Fruit fly (Drosophila melanogaster) whole organism, embryonic: ENCODE measurements around the gene inaE.
A peak's percentile ranks its signal among the peaks of the same experiment; 100 is the strongest.

Experiments
- Atf6 ChIP-seq: fragments of 200-800 bp; sonication (Bioruptor generic); IDR thresholded peaks from 2 replicates; pipeline ENCODE4 v1.3.6; 2022; ENCODE audit warnings: missing biosample characterization, missing genetic modification characterization
- Bteb2 ChIP-seq: fragments of 200-800 bp; sonication (Bioruptor generic); optimal IDR thresholded peaks from 2 replicates; lab custom pipeline; 2016; ENCODE audit warnings: missing biosample characterization, missing genetic modification characterization
- CG10274 ChIP-seq: fragments of 200-800 bp; sonication (Bioruptor generic); optimal IDR thresholded peaks from 3 replicates; lab custom pipeline; 2017; ENCODE audit warnings: missing biosample characterization, mild to moderate bottlenecking, missing genetic modification characterization
- CG11696 ChIP-seq: fragments of 200-800 bp; sonication (Bioruptor generic); IDR thresholded peaks from 2 replicates; pipeline ENCODE4 v1.3.6; 2022; ENCODE audit warnings: missing biosample characterization, missing genetic modification characterization
- CG11723 ChIP-seq: fragments of 200-800 bp; sonication (Bioruptor generic); optimal IDR thresholded peaks from 2 replicates; lab custom pipeline; 2017; ENCODE audit warnings: missing biosample characterization, mild to moderate bottlenecking, missing genetic modification characterization
- CG12155 ChIP-seq: fragments of 200-800 bp; sonication (Bioruptor generic); optimal IDR thresholded peaks from 3 replicates; lab custom pipeline; 2016; ENCODE audit warnings: missing biosample characterization, missing genetic modification characterization
- CG13296 ChIP-seq: fragments of 200-800 bp; sonication (Bioruptor generic); optimal IDR thresholded peaks from 3 replicates; lab custom pipeline; 2018; ENCODE audit warnings: missing biosample characterization, mild to moderate bottlenecking, missing genetic modification characterization
- CG15514 ChIP-seq: fragments of 200-800 bp; sonication (Bioruptor generic); optimal IDR thresholded peaks from 3 replicates; lab custom pipeline; 2017; ENCODE audit warnings: missing biosample characterization, missing genetic modification characterization, mild to moderate bottlenecking, moderate library complexity, missing genetic modification reagents
- CG1603 ChIP-seq: fragments of 200-800 bp; sonication (Bioruptor generic); optimal IDR thresholded peaks from 2 replicates; lab custom pipeline; 2019; ENCODE audit warnings: missing biosample characterization, mild to moderate bottlenecking, missing genetic modification characterization, moderate library complexity
- CG16779 ChIP-seq: fragments of 200-800 bp; sonication (Bioruptor generic); IDR thresholded peaks from 2 replicates; pipeline ENCODE4 v1.3.6; 2022; ENCODE audit warnings: missing biosample characterization, missing genetic modification characterization
- CG18619 ChIP-seq: fragments of 200-800 bp; sonication (Bioruptor generic); optimal IDR thresholded peaks from 3 replicates; lab custom pipeline; 2017; ENCODE audit warnings: missing biosample characterization, mild to moderate bottlenecking, missing genetic modification characterization
- CG3065 ChIP-seq: fragments of 200-800 bp; sonication (Bioruptor generic); optimal IDR thresholded peaks from 2 replicates; lab custom pipeline; 2016; ENCODE audit warnings: missing biosample characterization, missing genetic modification characterization
- CG31441 ChIP-seq: fragments of 200-800 bp; sonication (Bioruptor generic); IDR thresholded peaks from 2 replicates; pipeline ENCODE4 v1.3.6; 2022; ENCODE audit warnings: missing biosample characterization, missing genetic modification characterization
- CG34376 ChIP-seq: fragments of 200-800 bp; sonication (Bioruptor generic); optimal IDR thresholded peaks from 2 replicates; lab custom pipeline; 2018; ENCODE audit warnings: missing biosample characterization, mild to moderate bottlenecking, missing genetic modification characterization
- CG3847 ChIP-seq: fragments of 200-800 bp; sonication (Bioruptor generic); IDR thresholded peaks from 2 replicates; pipeline ENCODE4 v1.3.6; 2022; ENCODE audit warnings: missing biosample characterization, missing genetic modification characterization
- CG3995 ChIP-seq: fragments of 200-800 bp; sonication (Bioruptor generic); optimal IDR thresholded peaks from 3 replicates; lab custom pipeline; 2016; ENCODE audit warnings: missing biosample characterization, missing genetic modification characterization
- CG5180 ChIP-seq: fragments of 200-800 bp; sonication (Bioruptor generic); optimal IDR thresholded peaks from 3 replicates; lab custom pipeline; 2017; ENCODE audit warnings: missing biosample characterization, missing genetic modification characterization, mild to moderate bottlenecking, moderate library complexity, missing genetic modification reagents
- CG5245 ChIP-seq: fragments of 200-800 bp; sonication (Bioruptor generic); optimal IDR thresholded peaks from 3 replicates; lab custom pipeline; 2016; ENCODE audit warnings: missing biosample characterization, missing genetic modification characterization
- CG6654 ChIP-seq: fragments of 200-800 bp; sonication (Bioruptor generic); optimal IDR thresholded peaks from 2 replicates; lab custom pipeline; 2017; ENCODE audit warnings: missing biosample characterization, mild to moderate bottlenecking, missing genetic modification characterization
- CG7839 ChIP-seq: fragments of 200-800 bp; sonication (Bioruptor generic); optimal IDR thresholded peaks from 3 replicates; lab custom pipeline; 2018; ENCODE audit warnings: missing biosample characterization, mild to moderate bottlenecking, missing genetic modification characterization, moderate library complexity
- Chrac-16 ChIP-seq: fragments of 200-800 bp; sonication (Bioruptor generic); optimal IDR thresholded peaks from 3 replicates; lab custom pipeline; 2016; ENCODE audit warnings: missing biosample characterization, missing genetic modification characterization
- CrebB ChIP-seq: fragments of 200-800 bp; sonication (Bioruptor generic); optimal IDR thresholded peaks from 3 replicates; lab custom pipeline; 2018; ENCODE audit warnings: missing biosample characterization, mild to moderate bottlenecking, missing genetic modification characterization
- Dref ChIP-seq: fragments of 200-800 bp; sonication (Bioruptor generic); IDR thresholded peaks from 2 replicates; pipeline ENCODE4 v1.3.6; 2022; ENCODE audit warnings: missing biosample characterization, missing genetic modification characterization
- Lpt ChIP-seq: fragments of >200 bp; optimal IDR thresholded peaks from 2 replicates; lab custom pipeline; 2018; ENCODE audit warnings: missing biosample characterization, missing genetic modification characterization
- Med ChIP-seq: fragments of 200-800 bp; sonication (Bioruptor generic); peaks from one replicate; lab custom pipeline; 2016; ENCODE audit warnings: missing biosample characterization, missing genetic modification characterization, mild to moderate bottlenecking, inconsistent platforms, moderate library complexity
- NFAT ChIP-seq: fragments of 200-800 bp; sonication (Bioruptor generic); IDR thresholded peaks from 2 replicates; pipeline ENCODE4 v1.3.6; 2022; ENCODE audit warnings: missing biosample characterization, missing genetic modification characterization
- Ptx1 ChIP-seq: fragments of 200-800 bp; sonication (Bioruptor generic); IDR thresholded peaks from 2 replicates; pipeline ENCODE4 v1.3.6; 2022; ENCODE audit warnings: missing biosample characterization, missing genetic modification characterization
- Xbp1 ChIP-seq: fragments of 200-800 bp; sonication (Bioruptor generic); optimal IDR thresholded peaks from 3 replicates; lab custom pipeline; 2016; ENCODE audit warnings: missing biosample characterization, mild to moderate bottlenecking, missing genetic modification characterization
- cato ChIP-seq: fragments of 200-800 bp; sonication (Bioruptor generic); optimal IDR thresholded peaks from 2 replicates; lab custom pipeline; 2016; ENCODE audit warnings: missing biosample characterization, missing genetic modification characterization, borderline replicate concordance
- crp ChIP-seq, 2 experiments: fragments of 200-800 bp; sonication (Bioruptor generic); optimal IDR thresholded peaks; 2 replicates in 1 of 2; 3 replicates in 1 of 2; lab custom pipeline; 2017; ENCODE audit warnings: missing biosample characterization in 2 of 2, missing genetic modification characterization in 2 of 2, mild to moderate bottlenecking in 1 of 2, moderate library complexity in 1 of 2
- dmrt99B ChIP-seq: fragments of 200-800 bp; sonication (Bioruptor generic); optimal IDR thresholded peaks from 2 replicates; lab custom pipeline; 2018; ENCODE audit warnings: missing biosample characterization, mild to moderate bottlenecking, missing genetic modification characterization, moderate library complexity
- dysf ChIP-seq: fragments of 200-800 bp; sonication (Bioruptor generic); IDR thresholded peaks from 3 replicates; pipeline ENCODE4 v1.3.6; 2022; ENCODE audit warnings: missing biosample characterization, missing genetic modification characterization
- fd64A ChIP-seq: fragments of 200-800 bp; sonication (Bioruptor generic); optimal IDR thresholded peaks from 3 replicates; lab custom pipeline; 2018; ENCODE audit warnings: missing biosample characterization, mild to moderate bottlenecking, missing genetic modification characterization
- fru ChIP-seq: fragments of >200 bp; optimal IDR thresholded peaks from 2 replicates; lab custom pipeline; 2017
- ftz-f1 ChIP-seq: fragments of 200-800 bp; sonication (Bioruptor generic); optimal IDR thresholded peaks from 2 replicates; lab custom pipeline; 2016; ENCODE audit warnings: missing biosample characterization, missing genetic modification characterization
- gro ChIP-seq: fragments of 200-800 bp; sonication (Bioruptor generic); optimal IDR thresholded peaks from 2 replicates; lab custom pipeline; 2016; ENCODE audit warnings: missing biosample characterization, missing genetic modification characterization
- lov ChIP-seq, 2 experiments: fragments of 200-800 bp in 1 of 2; fragments of >200 bp in 1 of 2; sonication (Bioruptor generic) in 1 of 2; IDR thresholded peaks in 1 of 2; optimal IDR thresholded peaks in 1 of 2; 2 replicates in 1 of 2; 3 replicates in 1 of 2; pipeline versions ENCODE4 v1.3.6 to Lab custom; 2017 to 2022; ENCODE audit warnings: missing biosample characterization in 1 of 2, missing genetic modification characterization in 1 of 2
- mld ChIP-seq: fragments of 200-800 bp; sonication (Bioruptor generic); IDR thresholded peaks from 3 replicates; pipeline ENCODE4 v1.3.6; 2022; ENCODE audit warnings: missing biosample characterization, missing genetic modification characterization; ENCODE audit not compliant: partially characterized antibody
- nerfin-2 ChIP-seq: fragments of 200-800 bp; sonication (Bioruptor generic); IDR thresholded peaks from 2 replicates; pipeline ENCODE4 v1.3.6; 2022; ENCODE audit warnings: missing biosample characterization, missing genetic modification characterization; ENCODE audit not compliant: partially characterized antibody
- p53 ChIP-seq: fragments of 200-800 bp; sonication (Bioruptor generic); optimal IDR thresholded peaks from 2 replicates; lab custom pipeline; 2016; ENCODE audit warnings: missing biosample characterization, missing genetic modification characterization
- pho ChIP-seq: fragments of 200-800 bp; sonication (Bioruptor generic); optimal IDR thresholded peaks from 2 replicates; lab custom pipeline; 2016; ENCODE audit warnings: missing biosample characterization, missing genetic modification characterization
- salm ChIP-seq: fragments of 200-800 bp; sonication (Bioruptor generic); optimal IDR thresholded peaks from 2 replicates; lab custom pipeline; 2018; ENCODE audit warnings: missing biosample characterization, mild to moderate bottlenecking, missing genetic modification characterization
- sc ChIP-seq, 3 experiments: fragments of >200 bp in 2 of 3; fragments of 200-800 bp in 1 of 3; sonication (Bioruptor generic) in 1 of 3; optimal IDR thresholded peaks; 2 replicates in 2 of 3; 3 replicates in 1 of 3; lab custom pipeline; 2017; ENCODE audit warnings: mild to moderate bottlenecking in 1 of 3, missing biosample characterization in 1 of 3, missing genetic modification characterization in 1 of 3, missing genetic modification reagents in 1 of 3
- scrt ChIP-seq: fragments of 200-800 bp; sonication (Bioruptor generic); optimal IDR thresholded peaks from 2 replicates; lab custom pipeline; 2018; ENCODE audit warnings: missing biosample characterization, mild to moderate bottlenecking, missing genetic modification characterization, moderate library complexity
- slou ChIP-seq: fragments of 200-800 bp; sonication (Bioruptor generic); optimal IDR thresholded peaks from 3 replicates; lab custom pipeline; 2016; ENCODE audit warnings: missing biosample characterization, missing genetic modification characterization
- unpg ChIP-seq: fragments of 200-800 bp; sonication (Bioruptor generic); optimal IDR thresholded peaks from 3 replicates; lab custom pipeline; 2018; ENCODE audit warnings: missing biosample characterization, mild to moderate bottlenecking, missing genetic modification characterization, moderate library complexity
- vnd ChIP-seq: fragments of 200-800 bp; sonication (Bioruptor generic); IDR thresholded peaks from 3 replicates; pipeline ENCODE4 v1.3.6; 2022; ENCODE audit warnings: missing biosample characterization, missing genetic modification characterization; ENCODE audit not compliant: partially characterized antibody
- vvl ChIP-seq: fragments of 200-800 bp; sonication (Bioruptor generic); IDR thresholded peaks from 2 replicates; pipeline ENCODE4 v1.3.6; 2022; ENCODE audit warnings: missing biosample characterization, missing genetic modification characterization
- zen ChIP-seq: fragments of 200-800 bp; sonication (Bioruptor generic); optimal IDR thresholded peaks from 3 replicates; lab custom pipeline; 2018; ENCODE audit warnings: missing biosample characterization, mild to moderate bottlenecking, missing genetic modification characterization, moderate library complexity

inaE gene

dm6 chrX:13762372-13762883 is 21.1 kb upstream of the inaE start, which contains the start of gene rdgB (continued):
- TF ChIP-seq sc (optimal IDR thresholded peaks at IDR 0.05; lab: Kevin White, UChicago) (no peak), sc (GFP tag; optimal IDR thresholded peaks at IDR 0.05; lab: Kevin White, UChicago) (peak; percentile 60), pho (GFP tag; lab: Kevin White, UChicago) (peak; percentile 57), salm (tag; lab: Kevin White, UChicago) (peak; percentile 55), nerfin-2 (GFP tag; lab: Robert Waterston, UW) (no peak), CG13296 (peak; percentile 84), CG5245 (peak; percentile 45), dysf (peak; percentile 83), Chrac-16 (GFP tag; lab: Kevin White, UChicago) (peak; percentile 62), CG34376 (GFP tag; lab: Kevin White, UChicago) (peak; percentile 70), vnd (GFP tag; lab: Robert Waterston, UW) (no peak), Xbp1 (GFP tag; lab: Kevin White, UChicago) (peak; percentile 81), slou (GFP tag; lab: Kevin White, UChicago) (peak; percentile 59), fru (lab: Kevin White, UChicago) (no peak), CG11696 (0 out of 2 replicates have a peak, but pooled peaks have one; percentile 9), crp (GFP tag; optimal IDR thresholded peaks at IDR 0.05; lab: Kevin White, UChicago) (peak in 1 of 2 experiments; percentile 37), Ptx1 (GFP tag; lab: Robert Waterston, UW) (peak; percentile 73), CG16779 (GFP tag; lab: Robert Waterston, UW) (no peak), CG12155 (peak; percentile 59), CG15514 (peak; percentile 98), CG10274 (peak; percentile 60), CG18619 (GFP tag; lab: Kevin White, UChicago) (peak; percentile 83), unpg (GFP tag; lab: Kevin White, UChicago) (peak; percentile 65), CG3065 (GFP tag; lab: Kevin White, UChicago) (no peak), Dref (GFP tag; lab: Robert Waterston, UW) (no peak), Lpt (GFP tag; lab: Kevin White, UChicago) (no peak), CG5180 (GFP tag; lab: Kevin White, UChicago) (peak; percentile 92), CG3995 (GFP tag; lab: Kevin White, UChicago) (peak; percentile 30), CG6654 (peak; percentile 50), p53 (GFP tag; lab: Kevin White, UChicago) (no peak), fd64A (GFP tag; lab: Kevin White, UChicago) (no peak), Bteb2 (GFP tag; lab: Kevin White, UChicago) (no peak), Med (GFP tag; lab: Kevin White, UChicago) (peak; percentile 74), gro (GFP tag; lab: Kevin White, UChicago) (peak; percentile 23), dmrt99B (tag; lab: Kevin White, UChicago) (peak; percentile 91), lov (optimal IDR thresholded peaks at IDR 0.05; lab: Kevin White, UChicago) (no peak), lov (GFP tag; IDR thresholded peaks at IDR 0.05; lab: Robert Waterston, UW) (no peak), cato (peak; percentile 20), NFAT (GFP tag; lab: Robert Waterston, UW) (0 out of 2 replicates have a peak, but pooled peaks have one; percentile 42), Atf6 (GFP tag; lab: Robert Waterston, UW) (peak; percentile 70; the same call in 1 of the 2 replicates), CG1603 (tag; lab: Kevin White, UChicago) (peak; percentile 31), CG3847 (GFP tag; lab: Robert Waterston, UW) (peak; percentile 70), CG31441 (GFP tag; lab: Robert Waterston, UW) (peak; percentile 82), zen (tag; lab: Kevin White, UChicago) (peak; percentile 16), CG7839 (tag; lab: Kevin White, UChicago) (peak; percentile 90), ftz-f1 (GFP tag; lab: Kevin White, UChicago) (no peak), mld (GFP tag; lab: Robert Waterston, UW) (no peak), vvl (GFP tag; lab: Robert Waterston, UW) (peak; percentile 83; the same call in 1 of the 2 replicates), CG11723 (peak; percentile 72), scrt (GFP tag; lab: Kevin White, UChicago) (peak; percentile 58), CrebB (tag; lab: Kevin White, UChicago) (no peak)
